Fruit fly (Drosophila melanogaster) whole organism, embryonic: ENCODE measurements around the gene Cerk.

ENCODE experiments used
- ATbp ChIP-seq: fragments of 200-800 bp; sonication (Bioruptor generic); optimal IDR thresholded peaks from 2 replicates; lab custom pipeline; 2017; ENCODE audit warnings: missing biosample characterization, mild to moderate bottlenecking, missing genetic modification characterization, missing genetic modification reagents
- Atf3 ChIP-seq: fragments of 200-800 bp; sonication (Bioruptor generic); optimal IDR thresholded peaks from 3 replicates; lab custom pipeline; 2016; ENCODE audit warnings: missing biosample characterization, missing genetic modification characterization
- B-H2 ChIP-seq: fragments of 200-800 bp; sonication (Bioruptor generic); optimal IDR thresholded peaks from 2 replicates; lab custom pipeline; 2018; ENCODE audit warnings: missing biosample characterization, mild to moderate bottlenecking, missing genetic modification characterization
- Blimp-1 ChIP-seq: fragments of 200-800 bp; sonication (Bioruptor generic); optimal IDR thresholded peaks from 3 replicates; lab custom pipeline; 2018; ENCODE audit warnings: missing biosample characterization, missing genetic modification characterization, mild to moderate bottlenecking, moderate library complexity, missing genetic modification reagents
- CG10431 ChIP-seq: fragments of 200-800 bp; sonication (Bioruptor generic); optimal IDR thresholded peaks from 3 replicates; lab custom pipeline; 2018; ENCODE audit warnings: missing biosample characterization, mild to moderate bottlenecking, missing genetic modification characterization
- CG11504 ChIP-seq: fragments of 200-800 bp; sonication (Bioruptor generic); optimal IDR thresholded peaks from 3 replicates; lab custom pipeline; 2019; ENCODE audit warnings: missing biosample characterization, mild to moderate bottlenecking, missing genetic modification characterization, moderate library complexity
- CG11696 ChIP-seq: fragments of 200-800 bp; sonication (Bioruptor generic); IDR thresholded peaks from 2 replicates; pipeline ENCODE4 v1.3.6; 2022; ENCODE audit warnings: missing biosample characterization, missing genetic modification characterization
- CG12219 ChIP-seq: fragments of 200-800 bp; sonication (Bioruptor generic); optimal IDR thresholded peaks from 3 replicates; lab custom pipeline; 2018; ENCODE audit warnings: missing biosample characterization, mild to moderate bottlenecking, missing genetic modification characterization
- CG12391 ChIP-seq: fragments of 200-800 bp; sonication (Bioruptor generic); optimal IDR thresholded peaks from 3 replicates; lab custom pipeline; 2018; ENCODE audit warnings: missing biosample characterization, mild to moderate bottlenecking, missing genetic modification characterization, moderate library complexity
- CG13287 ChIP-seq: fragments of 200-800 bp; sonication (Bioruptor generic); IDR thresholded peaks from 2 replicates; pipeline ENCODE4 v1.3.6; 2022; ENCODE audit warnings: missing biosample characterization, missing genetic modification characterization; ENCODE audit not compliant: partially characterized antibody
- CG13894 ChIP-seq: fragments of 200-800 bp; sonication (Bioruptor generic); optimal IDR thresholded peaks from 3 replicates; lab custom pipeline; 2018; ENCODE audit warnings: missing biosample characterization, mild to moderate bottlenecking, missing genetic modification characterization, moderate library complexity
- CG14710 ChIP-seq: fragments of 200-800 bp; sonication (Bioruptor generic); optimal IDR thresholded peaks from 3 replicates; lab custom pipeline; 2019; ENCODE audit warnings: missing biosample characterization, mild to moderate bottlenecking, missing genetic modification characterization, moderate library complexity
- CG15073 ChIP-seq: fragments of 200-800 bp; sonication (Bioruptor generic); optimal IDR thresholded peaks from 2 replicates; lab custom pipeline; 2016; ENCODE audit warnings: missing biosample characterization, missing genetic modification characterization
- CG18619 ChIP-seq: fragments of 200-800 bp; sonication (Bioruptor generic); optimal IDR thresholded peaks from 3 replicates; lab custom pipeline; 2017; ENCODE audit warnings: missing biosample characterization, mild to moderate bottlenecking, missing genetic modification characterization
- CG2202 ChIP-seq: fragments of 200-800 bp; sonication (Bioruptor generic); optimal IDR thresholded peaks from 2 replicates; lab custom pipeline; 2018; ENCODE audit warnings: missing biosample characterization, mild to moderate bottlenecking, missing genetic modification characterization
- CG2678 ChIP-seq: fragments of 200-800 bp; sonication (Bioruptor generic); optimal IDR thresholded peaks from 3 replicates; lab custom pipeline; 2019; ENCODE audit warnings: missing biosample characterization, mild to moderate bottlenecking, missing genetic modification characterization, moderate library complexity
- CG4360 ChIP-seq: fragments of 200-800 bp; sonication (Bioruptor generic); IDR thresholded peaks from 2 replicates; pipeline ENCODE4 v1.3.6; 2022; ENCODE audit warnings: missing biosample characterization, missing genetic modification characterization
- CG4707 ChIP-seq: fragments of 200-800 bp; sonication (Bioruptor generic); optimal IDR thresholded peaks from 2 replicates; lab custom pipeline; 2018; ENCODE audit warnings: missing biosample characterization, mild to moderate bottlenecking, missing genetic modification characterization, moderate library complexity
- CG4820 ChIP-seq: fragments of 200-800 bp; sonication (Bioruptor generic); optimal IDR thresholded peaks from 3 replicates; lab custom pipeline; 2016; ENCODE audit warnings: missing biosample characterization, missing genetic modification characterization
- CG5180 ChIP-seq: fragments of 200-800 bp; sonication (Bioruptor generic); optimal IDR thresholded peaks from 3 replicates; lab custom pipeline; 2017; ENCODE audit warnings: missing biosample characterization, missing genetic modification characterization, mild to moderate bottlenecking, moderate library complexity, missing genetic modification reagents
- CG6272 ChIP-seq: fragments of 200-800 bp; sonication (Bioruptor generic); IDR thresholded peaks from 2 replicates; pipeline ENCODE4 v1.3.6; 2022; ENCODE audit warnings: missing biosample characterization, missing genetic modification characterization
- CG7928 ChIP-seq: fragments of 200-800 bp; sonication (Bioruptor generic); optimal IDR thresholded peaks from 2 replicates; lab custom pipeline; 2017; ENCODE audit warnings: missing biosample characterization, mild to moderate bottlenecking, missing genetic modification characterization
- CG8089 ChIP-seq: fragments of 200-800 bp; sonication (Bioruptor generic); optimal IDR thresholded peaks from 3 replicates; lab custom pipeline; 2016; ENCODE audit warnings: missing biosample characterization, missing genetic modification characterization
- CG9437 ChIP-seq: fragments of 200-800 bp; sonication (Bioruptor generic); optimal IDR thresholded peaks from 2 replicates; lab custom pipeline; 2018; ENCODE audit warnings: missing biosample characterization, mild to moderate bottlenecking, missing genetic modification characterization
- D19A ChIP-seq: fragments of 200-800 bp; optimal IDR thresholded peaks from 3 replicates; lab custom pipeline; 2019; ENCODE audit warnings: missing biosample characterization, mild to moderate bottlenecking, missing genetic modification characterization, moderate library complexity
- Dfd ChIP-seq, 2 experiments: fragments of >200 bp; optimal IDR thresholded peaks; 2 replicates each; lab custom pipeline; 2017; ENCODE audit warnings: missing biosample characterization in 2 of 2, missing genetic modification characterization in 2 of 2
- E2f1 ChIP-seq: fragments of 200-800 bp; sonication (Bioruptor generic); IDR thresholded peaks from 2 replicates; pipeline ENCODE4 v1.3.6; 2022; ENCODE audit warnings: missing biosample characterization, missing genetic modification characterization
- Eip74EF ChIP-seq, 2 experiments: fragments of 200-800 bp in 1 of 2; fragments of >200 bp in 1 of 2; sonication (Bioruptor generic) in 1 of 2; optimal IDR thresholded peaks; 2 replicates each; lab custom pipeline; 2017 to 2019; ENCODE audit warnings: missing biosample characterization in 2 of 2, missing genetic modification characterization in 2 of 2, mild to moderate bottlenecking in 1 of 2, moderate library complexity in 1 of 2
- HmgZ ChIP-seq: fragments of 200-800 bp; sonication (Bioruptor generic); optimal IDR thresholded peaks from 2 replicates; lab custom pipeline; 2018; ENCODE audit warnings: missing biosample characterization, mild to moderate bottlenecking, missing genetic modification characterization
- Hmr ChIP-seq: fragments of 200-800 bp; sonication (Bioruptor generic); optimal IDR thresholded peaks from 3 replicates; lab custom pipeline; 2017; ENCODE audit warnings: mild to moderate bottlenecking, missing biosample characterization, missing genetic modification reagents, missing genetic modification characterization
- Hr3 ChIP-seq: fragments of 200-800 bp; sonication (Bioruptor generic); optimal IDR thresholded peaks from 3 replicates; lab custom pipeline; 2016; ENCODE audit warnings: missing biosample characterization, missing genetic modification characterization
- Jarid2 ChIP-seq: fragments of 200-800 bp; sonication (Bioruptor generic); optimal IDR thresholded peaks from 3 replicates; lab custom pipeline; 2017; ENCODE audit warnings: mild to moderate bottlenecking, missing biosample characterization, missing genetic modification reagents, missing genetic modification characterization
- Med ChIP-seq: fragments of 200-800 bp; sonication (Bioruptor generic); peaks from one replicate; lab custom pipeline; 2016; ENCODE audit warnings: missing biosample characterization, missing genetic modification characterization, mild to moderate bottlenecking, inconsistent platforms, moderate library complexity
- Rx ChIP-seq: fragments of 200-800 bp; sonication (Bioruptor generic); IDR thresholded peaks from 2 replicates; pipeline ENCODE4 v1.3.6; 2022; ENCODE audit warnings: missing biosample characterization, missing genetic modification characterization
- Stat92E ChIP-seq, 3 experiments: fragments of >200 bp in 2 of 3; fragments of 200-800 bp in 1 of 3; sonication (Bioruptor generic) in 1 of 3; optimal IDR thresholded peaks; 2 replicates each; lab custom pipeline; 2017 to 2019; ENCODE audit warnings: missing biosample characterization in 3 of 3, missing genetic modification characterization in 3 of 3, mild to moderate bottlenecking in 1 of 3, moderate library complexity in 1 of 3
- Tbp ChIP-seq: fragments of >200 bp; optimal IDR thresholded peaks from 2 replicates; lab custom pipeline; 2018; ENCODE audit warnings: missing biosample characterization, missing genetic modification characterization
- bsh ChIP-seq, 2 experiments: fragments of 200-800 bp; sonication (Bioruptor generic); optimal IDR thresholded peaks; 2 replicates each; lab custom pipeline; 2017 to 2018; ENCODE audit warnings: mild to moderate bottlenecking in 2 of 2, missing biosample characterization in 2 of 2, missing genetic modification characterization in 2 of 2, moderate library complexity in 1 of 2
- cas ChIP-seq: fragments of 200-800 bp; sonication (Bioruptor generic); IDR thresholded peaks from 2 replicates; pipeline ENCODE4 v1.3.6; 2022; ENCODE audit warnings: missing biosample characterization, missing genetic modification characterization
- chinmo ChIP-seq: fragments of 200-800 bp; sonication (Bioruptor generic); IDR thresholded peaks from 4 replicates; pipeline ENCODE4 v1.3.6; 2022; ENCODE audit warnings: missing biosample characterization, missing genetic modification characterization; ENCODE audit not compliant: partially characterized antibody
- chn ChIP-seq: fragments of 200-800 bp; sonication (Bioruptor generic); optimal IDR thresholded peaks from 2 replicates; lab custom pipeline; 2016; ENCODE audit warnings: missing biosample characterization, missing genetic modification characterization
- ci ChIP-seq: fragments of 200-800 bp; sonication (Bioruptor generic); IDR thresholded peaks from 3 replicates; pipeline ENCODE4 v1.3.6; 2022; ENCODE audit warnings: missing biosample characterization, missing genetic modification characterization
- dysf ChIP-seq: fragments of 200-800 bp; sonication (Bioruptor generic); IDR thresholded peaks from 3 replicates; pipeline ENCODE4 v1.3.6; 2022; ENCODE audit warnings: missing biosample characterization, missing genetic modification characterization
- ewg ChIP-seq: fragments of 200-800 bp; sonication (Bioruptor generic); optimal IDR thresholded peaks from 3 replicates; lab custom pipeline; 2017; ENCODE audit warnings: mild to moderate bottlenecking, missing biosample characterization, missing genetic modification reagents, missing genetic modification characterization
- fru ChIP-seq: fragments of >200 bp; optimal IDR thresholded peaks from 2 replicates; lab custom pipeline; 2017
- h ChIP-seq: fragments of >200 bp; optimal IDR thresholded peaks from 2 replicates; lab custom pipeline; 2017
- lbe ChIP-seq: fragments of 200-800 bp; sonication (Bioruptor generic); optimal IDR thresholded peaks from 2 replicates; lab custom pipeline; 2016; ENCODE audit warnings: missing biosample characterization, mild to moderate bottlenecking, missing genetic modification characterization
- nerfin-1 ChIP-seq: fragments of 200-800 bp; sonication (Bioruptor generic); optimal IDR thresholded peaks from 3 replicates; lab custom pipeline; 2019; ENCODE audit warnings: missing biosample characterization, mild to moderate bottlenecking, missing genetic modification characterization, moderate library complexity
- pum ChIP-seq: fragments of 200-800 bp; sonication (Bioruptor generic); optimal IDR thresholded peaks from 2 replicates; lab custom pipeline; 2016; ENCODE audit warnings: missing biosample characterization, missing genetic modification characterization
- row ChIP-seq: fragments of 200-800 bp; sonication (Bioruptor generic); IDR thresholded peaks from 3 replicates; pipeline ENCODE4 v1.3.6; 2022; ENCODE audit warnings: missing biosample characterization, missing genetic modification characterization
- unc-4 ChIP-seq: fragments of 200-800 bp; sonication (Bioruptor generic); IDR thresholded peaks from 2 replicates; pipeline ENCODE4 v1.3.6; 2022; ENCODE audit warnings: missing biosample characterization, missing genetic modification characterization; ENCODE audit not compliant: partially characterized antibody

Cerk gene

dm6 chr3R:5371563-5371962 is 3.5 kb upstream of the Cerk start, which contains the start of gene Polr2F (continued):
- TF ChIP-seq Blimp-1 (GFP tag; lab: Kevin White, UChicago) = peak; percentile 51
- TF ChIP-seq ci (GFP tag; lab: Robert Waterston, UW) = peak; percentile 89
- peak in 1 of 2 experiments; percentile 58 for TF ChIP-seq bsh (GFP tag; optimal IDR thresholded peaks at IDR 0.05; lab: Kevin White, UChicago)
- peak; percentile 76 for TF ChIP-seq Atf3 (GFP tag; lab: Kevin White, UChicago)
- TF ChIP-seq cas (GFP tag; lab: Robert Waterston, UW) = peak; percentile 78
- peak; percentile 89 for TF ChIP-seq row
- peak; percentile 92 for TF ChIP-seq CG7928 (GFP tag; lab: Kevin White, UChicago)
- TF ChIP-seq ATbp = peak; percentile 23
- TF ChIP-seq CG18619 (GFP tag; lab: Kevin White, UChicago) = peak; percentile 73
- TF ChIP-seq CG2678 (tag; lab: Kevin White, UChicago) = peak; percentile 63
- peak; percentile 68 for TF ChIP-seq CG4820 (GFP tag; lab: Kevin White, UChicago)
- TF ChIP-seq chn = peak; percentile 93
- peak; percentile 86 for TF ChIP-seq Hmr (GFP tag; lab: Kevin White, UChicago)
- TF ChIP-seq HmgZ = peak; percentile 95
- TF ChIP-seq chinmo (GFP tag; lab: Robert Waterston, UW) = peak; percentile 89
- peak; percentile 84 for TF ChIP-seq CG14710
- peak; percentile 83 for TF ChIP-seq Hr3 (GFP tag; lab: Kevin White, UChicago)
- TF ChIP-seq CG15073 (GFP tag; lab: Kevin White, UChicago) = no peak
- peak; percentile 70 for TF ChIP-seq CG13287 (GFP tag; lab: Robert Waterston, UW)
- peak; percentile 99 for TF ChIP-seq Med
- TF ChIP-seq CG9437 (GFP tag; lab: Kevin White, UChicago) = peak; percentile 21
- peak; percentile 93 for TF ChIP-seq B-H2 (GFP tag; lab: Kevin White, UChicago)
- peak; percentile 73 for TF ChIP-seq dysf (GFP tag; lab: Robert Waterston, UW)
- TF ChIP-seq Tbp = no peak
- peak; percentile 90 for TF ChIP-seq pum (GFP tag; lab: Kevin White, UChicago)
- TF ChIP-seq Dfd (GFP tag; optimal IDR thresholded peaks at IDR 0.05; lab: Kevin White, UChicago) = no peak
- TF ChIP-seq CG5180 (GFP tag; lab: Kevin White, UChicago) = no peak
- no peak for TF ChIP-seq CG4360 (GFP tag; lab: Robert Waterston, UW)
- TF ChIP-seq Jarid2 (GFP tag; lab: Kevin White, UChicago) = peak; percentile 36
- TF ChIP-seq Stat92E (GFP tag; optimal IDR thresholded peaks at IDR 0.05; lab: Kevin White, UChicago) = peak in 1 of 3 experiments; percentile 74
- peak; percentile 13 for TF ChIP-seq CG2202 (tag; lab: Kevin White, UChicago)
- TF ChIP-seq fru = no peak
- TF ChIP-seq lbe (GFP tag; lab: Kevin White, UChicago) = peak; percentile 65
- no peak for TF ChIP-seq CG10431 (GFP tag; lab: Kevin White, UChicago)
- TF ChIP-seq CG12391 (tag; lab: Kevin White, UChicago) = peak; percentile 79
- no peak for TF ChIP-seq CG11696 (GFP tag; lab: Robert Waterston, UW)
- peak; percentile 100 for TF ChIP-seq ewg
- no peak for TF ChIP-seq h (lab: Kevin White, UChicago)
- peak; percentile 79 for TF ChIP-seq CG8089 (GFP tag; lab: Kevin White, UChicago)
- TF ChIP-seq nerfin-1 = peak; percentile 55
- peak; percentile 69 for TF ChIP-seq CG6272 (GFP tag; lab: Robert Waterston, UW)
- peak; percentile 36; the same call in 1 of the 2 replicates for TF ChIP-seq unc-4 (GFP tag; lab: Robert Waterston, UW)
- peak; percentile 60 for TF ChIP-seq E2f1 (GFP tag; lab: Robert Waterston, UW)
- no peak for TF ChIP-seq CG12219 (GFP tag; lab: Kevin White, UChicago)
- TF ChIP-seq CG13894 (tag; lab: Kevin White, UChicago) = peak; percentile 89
- no peak for TF ChIP-seq Eip74EF (GFP tag; optimal IDR thresholded peaks at IDR 0.05; lab: Kevin White, UChicago)
- peak; percentile 45; the same call in 1 of the 2 replicates for TF ChIP-seq Rx
- no peak for TF ChIP-seq CG11504 (tag; lab: Kevin White, UChicago)
- peak; percentile 42 for TF ChIP-seq CG4707
- TF ChIP-seq D19A (tag; lab: Kevin White, UChicago) = peak; percentile 42
